Fruit fly (Drosophila melanogaster): ENCODE results near the gene Nhe1.

The Nhe1 gene

DNA sequence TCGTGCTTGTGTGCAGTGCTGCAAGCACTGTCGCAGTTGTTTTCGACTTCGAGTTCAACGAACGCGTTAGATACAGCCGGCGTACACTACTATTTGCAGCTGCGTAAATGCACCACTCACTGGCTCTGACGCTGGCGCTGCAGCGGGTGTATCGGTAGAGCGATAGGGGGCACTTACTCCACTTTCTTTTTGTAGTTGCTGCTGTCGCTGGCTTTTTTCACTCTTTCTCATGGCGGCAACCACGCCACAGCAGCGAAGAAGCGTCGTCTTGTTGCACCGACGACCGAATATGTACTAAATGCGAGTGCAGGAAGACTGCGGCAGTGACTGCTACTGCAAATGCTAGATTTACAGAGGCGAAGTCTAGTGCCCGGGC is 14.9 kb upstream of the Nhe1 start, which contains the start of gene CG4822 (continued):
- TF ChIP-seq zfh1 (GFP tag; IDR thresholded peaks at IDR 0.05) (peak; percentile 30; the same call in 1 of the 3 replicates), CTCF (GFP tag; optimal IDR thresholded peaks at IDR 0.05) (peak; percentile 36), kni (GFP tag; optimal IDR thresholded peaks at IDR 0.05) (peak; percentile 63), sob (GFP tag; IDR thresholded peaks at IDR 0.05) (0 out of 2 replicates have a peak, but pooled peaks have one; percentile 36), CG6791 (GFP tag; IDR thresholded peaks at IDR 0.05; ENCODE audit: partially characterized antibody) (0 out of 3 replicates have a peak, but pooled peaks have one; percentile 6), ase (GFP tag; IDR thresholded peaks at IDR 0.05) (0 out of 3 replicates have a peak, but pooled peaks have one; percentile 21), pb (GFP tag; optimal IDR thresholded peaks at IDR 0.05) (no peak), gcm2 (GFP tag; optimal IDR thresholded peaks at IDR 0.05) (no peak), Atf-2 (GFP tag; optimal IDR thresholded peaks at IDR 0.05) (no peak), CG3726 (GFP tag; IDR thresholded peaks at IDR 0.05) (no peak), pros (GFP tag; optimal IDR thresholded peaks at IDR 0.05) (peak; percentile 18), ash1 (GFP tag; optimal IDR thresholded peaks at IDR 0.05) (no peak), lov (optimal IDR thresholded peaks at IDR 0.05) (no peak), lov (GFP tag; IDR thresholded peaks at IDR 0.05) (0 out of 3 replicates have a peak, but pooled peaks have one; percentile 10), cas (GFP tag; IDR thresholded peaks at IDR 0.05) (no peak), CG11085 (GFP tag; IDR thresholded peaks at IDR 0.05) (0 out of 2 replicates have a peak, but pooled peaks have one; percentile 12), CG15601 (tag; optimal IDR thresholded peaks at IDR 0.05) (peak; percentile 22), emc (GFP tag; optimal IDR thresholded peaks at IDR 0.05) (no peak), amos (GFP tag; IDR thresholded peaks at IDR 0.05; ENCODE audit: partially characterized antibody) (no peak), CG6272 (GFP tag; IDR thresholded peaks at IDR 0.05) (0 out of 2 replicates have a peak, but pooled peaks have one; percentile 34), ken (GFP tag; IDR thresholded peaks at IDR 0.05) (0 out of 3 replicates have a peak, but pooled peaks have one; percentile 32), stwl (tag; optimal IDR thresholded peaks at IDR 0.05) (no peak), MTF-1 (GFP tag; optimal IDR thresholded peaks at IDR 0.05; ENCODE audit: borderline replicate concordance) (no peak), z (GFP tag; IDR thresholded peaks at IDR 0.05) (peak; percentile 16; the same call in 1 of the 3 replicates), Med (GFP tag) (peak; percentile 44), Hand (GFP tag; optimal IDR thresholded peaks at IDR 0.05) (no peak), fru (optimal IDR thresholded peaks at IDR 0.05) (no peak), zf30C (GFP tag; optimal IDR thresholded peaks at IDR 0.05) (no peak), CG5180 (GFP tag; optimal IDR thresholded peaks at IDR 0.05) (no peak)

DNA sequence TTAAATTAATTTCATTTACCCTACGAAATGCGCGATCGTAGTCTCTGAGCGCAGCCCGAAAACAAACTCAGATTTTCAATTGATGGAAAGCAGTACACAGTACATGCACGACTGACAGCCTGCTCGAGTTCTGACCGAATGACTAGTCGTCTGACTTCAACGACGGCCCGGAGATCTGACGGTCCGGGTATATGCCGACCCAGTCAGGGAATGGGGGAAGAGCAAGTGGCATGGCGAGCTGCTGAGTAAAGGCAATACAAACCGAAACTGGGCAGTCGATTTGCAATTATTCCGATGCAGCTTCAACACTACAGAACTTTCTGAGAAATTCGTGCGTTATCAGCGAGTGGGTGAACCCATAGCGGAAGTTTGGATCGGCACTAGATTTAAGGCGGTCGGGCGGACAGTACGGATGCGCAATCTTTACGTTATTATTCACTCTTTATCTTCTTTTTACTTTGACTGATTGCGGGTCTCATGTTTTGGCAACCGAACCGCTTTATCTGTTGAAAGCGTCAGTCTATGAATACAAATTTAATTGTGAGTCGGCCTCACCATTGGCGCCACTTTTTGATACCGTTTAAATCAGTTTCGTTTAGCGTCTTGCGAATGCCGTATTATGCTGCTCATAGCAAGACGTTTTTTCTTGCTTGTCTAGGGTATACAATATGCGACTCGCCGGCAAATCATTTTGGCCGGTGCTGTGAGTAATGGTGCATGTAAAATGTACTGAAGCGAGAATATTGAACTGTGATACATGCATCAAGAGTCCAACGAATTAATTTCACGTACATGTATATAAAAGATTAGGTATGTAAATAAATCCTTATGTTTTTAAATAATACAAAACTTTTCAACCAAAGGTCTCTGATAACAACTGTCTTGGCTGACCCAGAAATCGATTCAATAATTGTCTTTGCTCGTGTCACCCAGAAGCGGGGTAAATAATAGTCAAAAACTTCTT is 14.2 kb upstream of the Nhe1 start:
- TF ChIP-seq Meics (GFP tag; optimal IDR thresholded peaks at IDR 0.05) (no peak), Hr78 (GFP tag; optimal IDR thresholded peaks at IDR 0.05) (peak in 1 of 2 experiments; percentile 52), CG17361 (GFP tag; IDR thresholded peaks at IDR 0.05) (peak; percentile 31; the same call in 1 of the 3 replicates), Eip74EF (GFP tag; optimal IDR thresholded peaks at IDR 0.05) (peak in 1 of 2 experiments; percentile 51), p53 (GFP tag; optimal IDR thresholded peaks at IDR 0.05) (no peak), grau (tag; optimal IDR thresholded peaks at IDR 0.05) (peak; percentile 11), lmd (GFP tag; IDR thresholded peaks at IDR 0.05) (no peak), D19A (tag; optimal IDR thresholded peaks at IDR 0.05) (peak; percentile 90), Nf-YB (GFP tag; optimal IDR thresholded peaks at IDR 0.05) (no peak), aop (GFP tag; IDR thresholded peaks at IDR 0.05) (no peak), row (GFP tag; IDR thresholded peaks at IDR 0.05) (peak; percentile 75), Antp (GFP tag; optimal IDR thresholded peaks at IDR 0.05) (peak; percentile 17), sens (GFP tag) (peak; percentile 88), CG14441 (GFP tag; IDR thresholded peaks at IDR 0.05) (no peak), gsb (GFP tag; IDR thresholded peaks at IDR 0.05) (no peak), sr (GFP tag; IDR thresholded peaks at IDR 0.05) (no peak), CG11456 (GFP tag; IDR thresholded peaks at IDR 0.05) (0 out of 3 replicates have a peak, but pooled peaks have one; percentile 11), Pdp1 (GFP tag; optimal IDR thresholded peaks at IDR 0.05) (peak in 1 of 2 experiments; percentile 7), Fer2 (tag; optimal IDR thresholded peaks at IDR 0.05) (no peak), CG2199 (GFP tag; IDR thresholded peaks at IDR 0.05) (peak; percentile 31; the same call in 1 of the 3 replicates), CG15269 (tag; optimal IDR thresholded peaks at IDR 0.05) (peak; percentile 7)

Data from whole organism, embryonic.